Worm (Caenorhabditis elegans): ENCODE results near the gene col-158.

col-158 gene

ce11 chrV:11839220-11839619 lies 9.8 kb downstream of the col-158 start, which contains the start of gene idpb-5:
idpb-5 (plus strand) TSS chrV:11839520.
- TF ChIP-seq tra-4 (tag; optimal IDR thresholded peaks at IDR 0.05), result no peak
- TF ChIP-seq ama-1 (optimal IDR thresholded peaks at IDR 0.05), result no peak
- TF ChIP-seq ets-7 (tag; optimal IDR thresholded peaks at IDR 0.05), result no peak

ce11 chrV:11843678-11844366 lies 14.4 kb downstream of the col-158 start, which contains the start of gene nphp-4:
nphp-4 (minus strand) TSS chrV:11843728.
- TF ChIP-seq ets-7 (tag; optimal IDR thresholded peaks at IDR 0.05) (no peak), tra-4 (tag; optimal IDR thresholded peaks at IDR 0.05) (no peak), hmbx-1 (tag; optimal IDR thresholded peaks at IDR 0.05) (no peak), hmg-4 (GFP tag; optimal IDR thresholded peaks at IDR 0.05) (no peak), B0310.2 (tag; optimal IDR thresholded peaks at IDR 0.05) (no peak), flt-1 (GFP tag; IDR thresholded peaks at IDR 0.05) (no peak), ama-1 (optimal IDR thresholded peaks at IDR 0.05) (no peak), scrt-1 (GFP tag; IDR thresholded peaks at IDR 0.05) (no peak), F13C5.2 (tag; optimal IDR thresholded peaks at IDR 0.05) (no peak), aly-1 (tag; optimal IDR thresholded peaks at IDR 0.05) (no peak), hnd-1 (tag; optimal IDR thresholded peaks at IDR 0.05) (no peak), ceh-36 (tag; optimal IDR thresholded peaks at IDR 0.05) (no peak), tbx-37 (GFP tag; conservative IDR thresholded peaks at IDR 0.05) (no peak), tbx-11 (GFP tag; IDR thresholded peaks at IDR 0.05) (no peak), ceh-13 (GFP tag; optimal IDR thresholded peaks at IDR 0.05) (no peak), pes-1 (GFP tag; IDR thresholded peaks at IDR 0.05) (no peak)

- TF ChIP-seq aly-1 (tag; optimal IDR thresholded peaks at IDR 0.05), result peak; percentile 74
- TF ChIP-seq tra-4 (tag; optimal IDR thresholded peaks at IDR 0.05), result no peak
- no peak for TF ChIP-seq tbx-37 (GFP tag; conservative IDR thresholded peaks at IDR 0.05)
- peak; percentile 27 for TF ChIP-seq F13C5.2 (tag; optimal IDR thresholded peaks at IDR 0.05)
- 0 out of 2 replicates have a peak, but pooled peaks have one; percentile 34 for TF ChIP-seq flt-1 (GFP tag; IDR thresholded peaks at IDR 0.05)
- peak; percentile 47 for TF ChIP-seq ets-7 (tag; optimal IDR thresholded peaks at IDR 0.05)
- TF ChIP-seq hmg-4 (GFP tag; optimal IDR thresholded peaks at IDR 0.05), result peak; percentile 84
Measured at ce11 chrV:11844828-11845227, 15.4 kb downstream of the col-158 start.

ce11 chrV:11845492-11845891 lies 16.1 kb downstream of the col-158 start, which contains the start of gene hmp-1:
hmp-1 (plus strand) TSS chrV:11845871.
- TF ChIP-seq tbx-11 (GFP tag; IDR thresholded peaks at IDR 0.05), result no peak
- no peak for TF ChIP-seq F13C5.2 (tag; optimal IDR thresholded peaks at IDR 0.05)
- TF ChIP-seq aly-1 (tag; optimal IDR thresholded peaks at IDR 0.05), result no peak
- no peak for TF ChIP-seq B0310.2 (tag; optimal IDR thresholded peaks at IDR 0.05)
- no peak for TF ChIP-seq sea-1 (GFP tag; conservative IDR thresholded peaks at IDR 0.05)
- no peak for TF ChIP-seq pes-1 (GFP tag; IDR thresholded peaks at IDR 0.05)
- TF ChIP-seq hmbx-1 (tag; optimal IDR thresholded peaks at IDR 0.05), result no peak
- TF ChIP-seq ceh-36 (tag; optimal IDR thresholded peaks at IDR 0.05), result no peak
- TF ChIP-seq ceh-13 (GFP tag; optimal IDR thresholded peaks at IDR 0.05), result no peak
- TF ChIP-seq tra-4 (tag; optimal IDR thresholded peaks at IDR 0.05), result no peak
- no peak for TF ChIP-seq ets-7 (tag; optimal IDR thresholded peaks at IDR 0.05)
- TF ChIP-seq ama-1 (optimal IDR thresholded peaks at IDR 0.05), result no peak
- TF ChIP-seq flt-1 (GFP tag; IDR thresholded peaks at IDR 0.05), result no peak
- TF ChIP-seq tbx-37 (GFP tag; conservative IDR thresholded peaks at IDR 0.05), result no peak

ce11 chrV:11846969-11847368 lies 17.6 kb downstream of the col-158 start:
- TF ChIP-seq ceh-36 (tag; optimal IDR thresholded peaks at IDR 0.05) (no peak), hnd-1 (tag; optimal IDR thresholded peaks at IDR 0.05) (no peak), B0310.2 (tag; optimal IDR thresholded peaks at IDR 0.05) (no peak), aly-1 (tag; optimal IDR thresholded peaks at IDR 0.05) (no peak), sea-1 (GFP tag; conservative IDR thresholded peaks at IDR 0.05) (no peak), F13C5.2 (tag; optimal IDR thresholded peaks at IDR 0.05) (no peak), scrt-1 (GFP tag; IDR thresholded peaks at IDR 0.05) (no peak), flt-1 (GFP tag; IDR thresholded peaks at IDR 0.05) (no peak), ets-7 (tag; optimal IDR thresholded peaks at IDR 0.05) (no peak), pes-1 (GFP tag; IDR thresholded peaks at IDR 0.05) (no peak), ceh-13 (GFP tag; optimal IDR thresholded peaks at IDR 0.05) (no peak), ama-1 (optimal IDR thresholded peaks at IDR 0.05) (no peak), hmbx-1 (tag; optimal IDR thresholded peaks at IDR 0.05) (no peak), hmg-4 (GFP tag; optimal IDR thresholded peaks at IDR 0.05) (no peak), tra-4 (tag; optimal IDR thresholded peaks at IDR 0.05) (no peak), tbx-11 (GFP tag; IDR thresholded peaks at IDR 0.05) (no peak), tbx-37 (GFP tag; conservative IDR thresholded peaks at IDR 0.05) (no peak)

- TF ChIP-seq hmbx-1 (tag; optimal IDR thresholded peaks at IDR 0.05) (no peak), flt-1 (GFP tag; IDR thresholded peaks at IDR 0.05) (no peak), scrt-1 (GFP tag; IDR thresholded peaks at IDR 0.05) (no peak), ceh-36 (tag; optimal IDR thresholded peaks at IDR 0.05) (no peak), ets-7 (tag; optimal IDR thresholded peaks at IDR 0.05) (no peak), pes-1 (GFP tag; IDR thresholded peaks at IDR 0.05) (no peak), B0310.2 (tag; optimal IDR thresholded peaks at IDR 0.05) (no peak), ama-1 (optimal IDR thresholded peaks at IDR 0.05) (no peak), tbx-11 (GFP tag; IDR thresholded peaks at IDR 0.05) (no peak), hnd-1 (tag; optimal IDR thresholded peaks at IDR 0.05) (no peak), tbx-37 (GFP tag; conservative IDR thresholded peaks at IDR 0.05) (no peak), ceh-13 (GFP tag; optimal IDR thresholded peaks at IDR 0.05) (no peak), aly-1 (tag; optimal IDR thresholded peaks at IDR 0.05) (no peak), tra-4 (tag; optimal IDR thresholded peaks at IDR 0.05) (no peak), hmg-4 (GFP tag; optimal IDR thresholded peaks at IDR 0.05) (no peak), sea-1 (GFP tag; conservative IDR thresholded peaks at IDR 0.05) (no peak), F13C5.2 (tag; optimal IDR thresholded peaks at IDR 0.05) (no peak)
Measured at ce11 chrV:11849408-11849807, 20.0 kb downstream of the col-158 start.

ce11 chrV:11852305-11852704 lies 22.9 kb downstream of the col-158 start:
- no peak for TF ChIP-seq sea-1 (GFP tag; conservative IDR thresholded peaks at IDR 0.05)
- no peak for TF ChIP-seq pes-1 (GFP tag; IDR thresholded peaks at IDR 0.05)
- TF ChIP-seq F13C5.2 (tag; optimal IDR thresholded peaks at IDR 0.05), result no peak
- TF ChIP-seq hmbx-1 (tag; optimal IDR thresholded peaks at IDR 0.05), result no peak
- no peak for TF ChIP-seq ama-1 (optimal IDR thresholded peaks at IDR 0.05)
- no peak for TF ChIP-seq aly-1 (tag; optimal IDR thresholded peaks at IDR 0.05)
- no peak for TF ChIP-seq tbx-11 (GFP tag; IDR thresholded peaks at IDR 0.05)
- no peak for TF ChIP-seq tra-4 (tag; optimal IDR thresholded peaks at IDR 0.05)
- TF ChIP-seq B0310.2 (tag; optimal IDR thresholded peaks at IDR 0.05), result no peak
- no peak for TF ChIP-seq tbx-37 (GFP tag; conservative IDR thresholded peaks at IDR 0.05)
